Fruit fly (Drosophila melanogaster) Kc167 (cell line): ENCODE measurements around the gene CG11674.

Experiments
- Myc ChIP-seq: fragments of >200 bp; optimal IDR thresholded peaks from 2 replicates; lab custom pipeline; 2017; ENCODE audit warnings: missing external identifiers
- insv ChIP-seq: fragments of >200 bp; optimal IDR thresholded peaks from 3 replicates; lab custom pipeline; 2018; ENCODE audit warnings: missing external identifiers
- psq ChIP-seq: fragments of >200 bp; optimal IDR thresholded peaks from 2 replicates; lab custom pipeline; 2017; ENCODE audit warnings: missing external identifiers

- TF ChIP-seq insv (lab: Kevin White, UChicago): no peak
- TF ChIP-seq psq (lab: Kevin White, UChicago): no peak
- no peak for TF ChIP-seq Myc (lab: Kevin White, UChicago)
Measured at dm6 chrX:14266075-14266474, 40.4 kb upstream of the CG11674 start, which contains the start of the genes CG13404 and na.
